Worm (Caenorhabditis elegans): ENCODE measurements around the gene srx-136.

- TF ChIP-seq Y79H2A.3 (GFP tag; conservative IDR thresholded peaks at IDR 0.05) (no peak), bed-2 (GFP tag; IDR thresholded peaks at IDR 0.05) (no peak), snpc-1.3 (tag; optimal IDR thresholded peaks at IDR 0.05; ENCODE audit: insufficient read depth) (no peak), efl-1 (GFP tag; optimal IDR thresholded peaks at IDR 0.05) (no peak)
Measured at ce11 chrV:13872895-13873294, 15.7 kb downstream of the srx-136 start, which contains the start of gene cpt-5.
